Worm (Caenorhabditis elegans) whole organism, L2 larva: ENCODE measurements around the gene T14B4.20.

Experiments
- C34F6.9 ChIP-seq: fragments of 150-350 bp; optimal IDR thresholded peaks from 2 replicates; lab custom pipeline; 2014; ENCODE audit warnings: missing biosample characterization, missing genetic modification characterization
- F13H6.1 ChIP-seq: sonication (generic microtip); optimal IDR thresholded peaks from 2 replicates; lab custom pipeline; 2016; ENCODE audit warnings: missing genetic modification characterization, missing compliant biosample characterization
- R02D3.7 ChIP-seq: fragments of 150-350 bp; optimal IDR thresholded peaks from 2 replicates; lab custom pipeline; 2014; ENCODE audit warnings: missing biosample characterization, missing genetic modification characterization
- Y55F3AM.14 ChIP-seq: fragments of 200-800 bp; sonication (Bioruptor generic); optimal IDR thresholded peaks from 2 replicates; lab custom pipeline; 2018; ENCODE audit warnings: mild to moderate bottlenecking, missing genetic modification characterization, missing compliant biosample characterization
- ZK546.5 ChIP-seq: sonication (generic microtip); optimal IDR thresholded peaks from 2 replicates; lab custom pipeline; 2017; ENCODE audit warnings: missing biosample characterization, missing genetic modification characterization
- ama-1 ChIP-seq: fragments of 150-350 bp; optimal IDR thresholded peaks from 2 replicates; lab custom pipeline; 2018; ENCODE audit warnings: inconsistent platforms
- blmp-1 ChIP-seq: sonication (generic microtip); optimal IDR thresholded peaks from 2 replicates; lab custom pipeline; 2017; ENCODE audit warnings: missing genetic modification characterization, mild to moderate bottlenecking, missing compliant biosample characterization, antibody characterized with exemption, moderate library complexity; ENCODE audit not compliant: insufficient read depth
- ceh-82 ChIP-seq: fragments of 150-350 bp; optimal IDR thresholded peaks from 2 replicates; lab custom pipeline; 2014; ENCODE audit warnings: missing biosample characterization, missing genetic modification characterization
- crh-2 ChIP-seq: sonication (generic microtip); optimal IDR thresholded peaks from 2 replicates; lab custom pipeline; 2017; ENCODE audit warnings: missing biosample characterization, missing genetic modification characterization
- elt-1 ChIP-seq: fragments of 150-350 bp; optimal IDR thresholded peaks from 2 replicates; lab custom pipeline; 2014; ENCODE audit warnings: missing biosample characterization, missing genetic modification characterization
- elt-3 ChIP-seq: sonication (generic microtip); optimal IDR thresholded peaks from 2 replicates; lab custom pipeline; 2017; ENCODE audit warnings: missing biosample characterization, missing genetic modification characterization
- gmeb-1 ChIP-seq: fragments of 150-350 bp; optimal IDR thresholded peaks from 2 replicates; lab custom pipeline; 2014; ENCODE audit warnings: missing biosample characterization, missing genetic modification characterization
- lin-11 ChIP-seq: fragments of 150-350 bp; sonication (generic microtip); optimal IDR thresholded peaks from 2 replicates; lab custom pipeline; 2014; ENCODE audit warnings: missing biosample characterization, missing genetic modification characterization, inconsistent platforms, mixed read lengths
- lin-13 ChIP-seq: fragments of 150-350 bp; optimal IDR thresholded peaks from 2 replicates; lab custom pipeline; 2014; ENCODE audit warnings: missing biosample characterization, missing genetic modification reagents, missing genetic modification characterization
- lsy-2 ChIP-seq, 2 experiments: fragments of 150-350 bp in 1 of 2; sonication (generic microtip) in 1 of 2; optimal IDR thresholded peaks; 2 replicates each; lab custom pipeline; 2014 to 2017; ENCODE audit warnings: missing biosample characterization in 2 of 2, missing genetic modification characterization in 2 of 2
- mab-5 ChIP-seq: fragments of 150-350 bp; optimal IDR thresholded peaks from 2 replicates; lab custom pipeline; 2014; ENCODE audit warnings: missing biosample characterization, missing genetic modification characterization
- mdl-1 ChIP-seq, 2 experiments: fragments of 150-350 bp in 1 of 2; sonication (generic microtip) in 1 of 2; optimal IDR thresholded peaks; 2 replicates each; lab custom pipeline; 2017; ENCODE audit warnings: missing biosample characterization in 2 of 2, missing genetic modification characterization in 2 of 2
- nhr-10 ChIP-seq: sonication (generic microtip); optimal IDR thresholded peaks from 2 replicates; lab custom pipeline; 2017; ENCODE audit warnings: missing biosample characterization, missing genetic modification characterization
- nhr-11 ChIP-seq: fragments of 150-350 bp; optimal IDR thresholded peaks from 2 replicates; lab custom pipeline; 2014; ENCODE audit warnings: missing biosample characterization, missing genetic modification characterization
- nhr-129 ChIP-seq: fragments of 150-350 bp; optimal IDR thresholded peaks from 2 replicates; lab custom pipeline; 2014; ENCODE audit warnings: missing biosample characterization, missing genetic modification characterization
- nhr-21 ChIP-seq: fragments of 150-350 bp; optimal IDR thresholded peaks from 2 replicates; lab custom pipeline; 2014; ENCODE audit warnings: missing biosample characterization, missing genetic modification characterization
- nhr-23 ChIP-seq: fragments of 150-350 bp; optimal IDR thresholded peaks from 2 replicates; lab custom pipeline; 2014; ENCODE audit warnings: missing biosample characterization, missing genetic modification reagents, missing genetic modification characterization
- nhr-237 ChIP-seq: fragments of 150-350 bp; optimal IDR thresholded peaks from 2 replicates; lab custom pipeline; 2014; ENCODE audit warnings: missing biosample characterization, missing genetic modification characterization
- nhr-25 ChIP-seq: fragments of 150-350 bp; sonication (generic microtip); optimal IDR thresholded peaks from 3 replicates; lab custom pipeline; 2014; ENCODE audit warnings: missing biosample characterization, missing genetic modification characterization
- nhr-77 ChIP-seq: fragments of 150-350 bp; optimal IDR thresholded peaks from 2 replicates; lab custom pipeline; 2014; ENCODE audit warnings: missing biosample characterization, missing genetic modification characterization
- peb-1 ChIP-seq: fragments of 150-350 bp; optimal IDR thresholded peaks from 2 replicates; lab custom pipeline; 2014; ENCODE audit warnings: missing biosample characterization, missing genetic modification characterization
- sem-4 ChIP-seq: fragments of 150-350 bp; optimal IDR thresholded peaks from 2 replicates; lab custom pipeline; 2014; ENCODE audit warnings: missing biosample characterization, missing genetic modification reagents, missing genetic modification characterization
- skn-1 ChIP-seq: sonication (generic microtip); optimal IDR thresholded peaks from 2 replicates; lab custom pipeline; 2017; ENCODE audit warnings: missing biosample characterization, missing genetic modification characterization
- sma-3 ChIP-seq: sonication (generic microtip); optimal IDR thresholded peaks from 2 replicates; lab custom pipeline; 2016; ENCODE audit warnings: missing genetic modification reagents, missing genetic modification characterization, missing compliant biosample characterization
- sma-9 ChIP-seq, 2 experiments: fragments of 150-350 bp in 1 of 2; sonication (generic microtip) in 1 of 2; optimal IDR thresholded peaks; 2 replicates each; lab custom pipeline; 2014 to 2016; ENCODE audit warnings: missing genetic modification characterization in 2 of 2, mild to moderate bottlenecking in 1 of 2, missing biosample characterization in 1 of 2, missing compliant biosample characterization in 1 of 2, missing genetic modification reagents in 1 of 2, moderate library complexity in 1 of 2
- snpc-4 ChIP-seq: fragments of 150-350 bp; optimal IDR thresholded peaks from 2 replicates; lab custom pipeline; 2014; ENCODE audit warnings: missing biosample characterization, missing genetic modification characterization
- unc-55 ChIP-seq: fragments of 150-350 bp; sonication (generic microtip); optimal IDR thresholded peaks from 3 replicates; lab custom pipeline; 2014; ENCODE audit warnings: missing biosample characterization, missing genetic modification reagents, missing genetic modification characterization
- unc-62 ChIP-seq: fragments of 150-350 bp; optimal IDR thresholded peaks from 2 replicates; lab custom pipeline; 2014; ENCODE audit warnings: missing biosample characterization, missing genetic modification reagents, missing genetic modification characterization
- zag-1 ChIP-seq: fragments of 150-350 bp; optimal IDR thresholded peaks from 2 replicates; lab custom pipeline; 2014; ENCODE audit warnings: missing biosample characterization, missing genetic modification characterization
- ztf-1 ChIP-seq: fragments of 200-800 bp; sonication (Bioruptor generic); conservative IDR thresholded peaks from 2 replicates; pipeline ENCODE4 v1.3.6; 2022; ENCODE audit warnings: missing genetic modification characterization, missing compliant biosample characterization
- ztf-11 ChIP-seq: sonication (generic microtip); optimal IDR thresholded peaks from 2 replicates; lab custom pipeline; 2017; ENCODE audit warnings: missing biosample characterization, missing genetic modification characterization
- ztf-4 ChIP-seq: fragments of 150-350 bp; optimal IDR thresholded peaks from 2 replicates; lab custom pipeline; 2014; ENCODE audit warnings: missing biosample characterization, missing genetic modification characterization

Gene T14B4.20

DNA sequence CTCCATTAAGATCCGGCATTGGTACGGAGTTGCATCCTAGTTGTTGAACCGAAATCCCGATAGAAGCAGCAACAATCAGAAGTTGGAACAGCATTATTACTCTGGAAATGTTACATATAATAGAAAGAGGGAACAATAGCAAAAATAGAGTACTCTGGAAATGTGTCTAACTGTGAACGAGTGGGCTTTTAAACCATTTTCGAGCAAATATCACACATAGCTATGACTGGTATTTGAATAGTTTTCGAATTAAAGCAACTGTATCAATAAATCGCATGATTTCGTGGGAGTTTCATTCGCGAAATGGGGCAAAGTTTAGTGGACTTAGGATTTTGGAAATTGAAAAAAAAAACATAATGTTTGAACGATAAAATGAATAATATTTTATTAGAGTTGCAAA lies 32.7 kb downstream of the T14B4.20 start, which contains the start of gene F41G3.10:
Gene F41G3.10, minus strand, starts transcription at position 101 of the 400 bp plus-strand sequence.
- TF ChIP-seq ceh-82 (tag; lab: Kevin White, UChicago), result no peak
- no peak for TF ChIP-seq nhr-77 (tag; lab: Kevin White, UChicago)
- no peak for TF ChIP-seq nhr-10 (tag; lab: Kevin White, UChicago)
- no peak for TF ChIP-seq ztf-11 (tag; lab: Kevin White, UChicago)
- no peak for TF ChIP-seq blmp-1 (tag; lab: Kevin White, UChicago)
- TF ChIP-seq sem-4 (tag; lab: Kevin White, UChicago), result no peak
- no peak for TF ChIP-seq nhr-25 (tag; lab: Kevin White, UChicago)
- no peak for TF ChIP-seq lin-11 (tag; lab: Kevin White, UChicago)
- no peak for TF ChIP-seq ZK546.5
- TF ChIP-seq ama-1, result no peak

DNA sequence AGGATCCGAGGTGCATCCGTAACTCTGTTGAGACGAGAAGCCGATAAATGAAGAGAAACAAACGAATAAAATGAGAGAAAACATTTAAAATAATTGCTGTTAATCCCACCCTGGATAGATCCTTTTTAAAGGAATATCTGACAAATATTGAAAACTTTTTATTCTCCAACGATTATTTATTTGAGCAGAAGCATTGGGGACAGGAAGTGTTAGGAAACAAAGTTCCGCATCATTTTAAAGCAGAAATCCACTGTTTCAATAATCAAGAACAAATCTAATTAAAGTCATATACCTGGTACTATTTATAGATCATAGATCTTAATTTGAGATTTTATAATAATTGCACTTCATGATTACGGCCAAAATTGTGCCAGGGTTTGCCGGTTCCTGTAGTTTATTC lies 34.2 kb downstream of the T14B4.20 start, which contains the start of gene F41G3.20:
Gene F41G3.20, minus strand, starts transcription at position 101 of the 400 bp plus-strand sequence.
- TF ChIP-seq lsy-2 (tag; optimal IDR thresholded peaks at IDR 0.05; lab: Kevin White, UChicago), result no peak
- no peak for TF ChIP-seq nhr-77 (tag; lab: Kevin White, UChicago)
- TF ChIP-seq nhr-11 (tag; lab: Kevin White, UChicago), result no peak
- no peak for TF ChIP-seq nhr-237
- no peak for TF ChIP-seq nhr-23 (tag; lab: Kevin White, UChicago)
- no peak for TF ChIP-seq C34F6.9 (tag; lab: Kevin White, UChicago)
- no peak for TF ChIP-seq elt-1 (tag; lab: Kevin White, UChicago)
- TF ChIP-seq F13H6.1 (tag; lab: Kevin White, UChicago), result no peak
- TF ChIP-seq zag-1 (tag; lab: Kevin White, UChicago), result no peak

DNA sequence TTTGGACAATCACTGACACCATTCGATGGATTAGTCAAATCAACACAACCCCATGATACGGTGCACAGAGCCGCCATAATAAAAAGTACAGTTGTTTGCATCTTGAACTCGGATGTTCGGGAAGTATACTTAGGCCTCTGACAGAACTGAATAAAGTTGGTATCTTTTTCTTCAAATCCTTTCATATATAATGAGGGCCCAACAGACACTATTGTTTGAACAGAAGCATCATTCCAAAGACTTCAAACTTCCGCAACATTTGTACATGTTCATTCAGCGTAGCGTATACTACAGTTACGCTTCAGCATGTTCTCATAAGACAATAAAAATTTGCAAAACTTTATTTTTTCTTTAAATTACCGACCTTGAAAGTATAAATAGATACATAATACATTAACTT lies 35.3 kb downstream of the T14B4.20 start, which contains the start of gene F41G3.19:
Gene F41G3.19, minus strand, starts transcription at position 101 of the 400 bp plus-strand sequence.
- TF ChIP-seq ceh-82 (tag; lab: Kevin White, UChicago) (no peak), R02D3.7 (tag; lab: Kevin White, UChicago) (no peak), Y55F3AM.14 (GFP tag; lab: Kevin White, UChicago) (no peak), sma-9 (GFP tag; optimal IDR thresholded peaks at IDR 0.05; lab: Kevin White, UChicago) (no peak), sma-9 (tag; optimal IDR thresholded peaks at IDR 0.05; lab: Kevin White, UChicago) (no peak), ztf-1 (GFP tag; lab: Robert Waterston, UW) (no peak), skn-1 (tag; lab: Kevin White, UChicago) (no peak), gmeb-1 (no peak), nhr-11 (tag; lab: Kevin White, UChicago) (no peak), sem-4 (tag; lab: Kevin White, UChicago) (no peak), C34F6.9 (tag; lab: Kevin White, UChicago) (no peak), sma-3 (GFP tag; lab: Kevin White, UChicago) (no peak), elt-3 (tag; lab: Kevin White, UChicago) (no peak), peb-1 (tag; lab: Kevin White, UChicago) (no peak), nhr-129 (no peak), unc-55 (GFP tag; lab: Kevin White, UChicago) (no peak), nhr-21 (tag; lab: Kevin White, UChicago) (no peak), nhr-10 (tag; lab: Kevin White, UChicago) (no peak), nhr-237 (no peak), lin-13 (GFP tag; lab: Kevin White, UChicago) (no peak), mab-5 (tag; lab: Kevin White, UChicago) (no peak)
- TF ChIP-seq, all 48 proteins: peak for 0

DNA sequence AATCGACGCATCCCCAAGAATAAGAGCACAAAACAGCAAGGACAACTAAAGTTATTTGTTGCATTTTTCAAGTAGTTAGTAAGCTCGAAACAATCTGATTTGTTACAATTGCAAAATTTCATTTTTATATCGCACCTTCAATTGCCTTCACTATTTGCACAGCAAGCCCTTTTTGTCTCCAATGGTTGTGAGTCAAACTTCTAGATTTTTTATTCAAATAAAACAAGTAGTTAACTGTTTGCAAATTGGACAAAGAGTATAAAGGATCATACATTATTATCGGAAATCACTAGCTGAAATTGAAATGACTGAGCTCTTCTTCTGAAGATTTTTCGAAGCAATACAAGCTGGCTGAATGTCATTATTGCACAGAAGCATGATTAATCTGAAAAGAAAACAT lies 36.1 kb downstream of the T14B4.20 start, which contains the start of gene F41G3.21:
Gene F41G3.21, minus strand, starts transcription at position 101 of the 400 bp plus-strand sequence.
- TF ChIP-seq mdl-1 (tag; optimal IDR thresholded peaks at IDR 0.05; lab: Kevin White, UChicago) (no peak), sem-4 (tag; lab: Kevin White, UChicago) (no peak), sma-3 (GFP tag; lab: Kevin White, UChicago) (no peak)
- TF ChIP-seq, all 48 proteins: peak for 0

DNA sequence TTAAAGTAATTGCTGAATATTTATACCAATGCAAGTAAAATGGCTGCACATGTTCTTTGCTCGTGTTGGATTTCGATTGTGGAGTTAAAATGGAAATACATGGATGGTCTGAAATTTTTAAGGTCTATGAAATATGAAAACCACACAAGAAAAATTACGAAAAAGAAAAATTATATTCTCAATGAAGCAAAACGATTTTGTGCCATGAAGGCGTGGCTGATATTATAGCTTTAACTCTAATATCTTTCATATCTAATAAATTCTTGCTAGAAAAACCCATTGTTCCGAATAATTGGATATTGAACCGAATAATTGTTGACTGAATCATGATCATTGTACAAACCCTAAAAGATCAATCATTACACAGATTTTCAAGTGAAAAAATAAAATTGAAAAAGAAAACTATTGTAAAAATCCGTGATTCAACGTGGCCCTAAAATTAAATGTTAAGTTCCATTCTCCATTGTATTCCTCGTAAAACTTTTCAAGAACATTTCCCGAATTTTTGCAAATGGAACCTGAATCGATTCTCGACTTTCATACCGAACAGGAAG lies 38.0 kb downstream of the T14B4.20 start, which contains the start of the genes srx-95 and fis-1:
Gene srx-95, minus strand, starts transcription at position 101 of the 554 bp plus-strand sequence.
Gene fis-1, plus strand, starts transcription at position 504 of the 554 bp plus-strand sequence.
- TF ChIP-seq unc-62 (GFP tag; lab: Kevin White, UChicago) (no peak), crh-2 (tag; lab: Kevin White, UChicago) (no peak), Y55F3AM.14 (GFP tag; lab: Kevin White, UChicago) (no peak), snpc-4 (tag; lab: Kevin White, UChicago) (no peak), nhr-10 (tag; lab: Kevin White, UChicago) (no peak), unc-55 (GFP tag; lab: Kevin White, UChicago) (no peak), mdl-1 (tag; optimal IDR thresholded peaks at IDR 0.05; lab: Kevin White, UChicago) (no peak), ztf-4 (tag; lab: Kevin White, UChicago) (no peak), nhr-129 (no peak), nhr-11 (tag; lab: Kevin White, UChicago) (no peak)
